Fruit fly (Drosophila melanogaster) whole organism, embryonic: ENCODE results near the gene Arpc4.

ENCODE experiments used
- Antp ChIP-seq: fragments of 200-800 bp; sonication (Bioruptor generic); optimal IDR thresholded peaks from 3 replicates; lab custom pipeline; 2016; ENCODE audit warnings: missing biosample characterization, missing genetic modification characterization
- CG10321 ChIP-seq: fragments of 200-800 bp; sonication (Bioruptor generic); IDR thresholded peaks from 2 replicates; pipeline ENCODE4 v1.3.6; 2022; ENCODE audit warnings: missing biosample characterization, missing genetic modification characterization
- CG11093 ChIP-seq: fragments of 200-800 bp; sonication (Bioruptor generic); IDR thresholded peaks from 3 replicates; pipeline ENCODE4 v1.3.6; 2022; ENCODE audit warnings: missing biosample characterization, missing genetic modification characterization
- CG11560 ChIP-seq: fragments of 200-800 bp; sonication (Bioruptor generic); IDR thresholded peaks from 3 replicates; pipeline ENCODE4 v1.3.6; 2022; ENCODE audit warnings: missing biosample characterization, missing genetic modification characterization
- CG12744 ChIP-seq: fragments of 200-800 bp; sonication (Bioruptor generic); optimal IDR thresholded peaks from 2 replicates; lab custom pipeline; 2016; ENCODE audit warnings: missing biosample characterization, missing genetic modification characterization
- CG12769 ChIP-seq: fragments of 200-800 bp; sonication (Bioruptor generic); optimal IDR thresholded peaks from 2 replicates; lab custom pipeline; 2019; ENCODE audit warnings: missing biosample characterization, mild to moderate bottlenecking, missing genetic modification characterization, moderate library complexity
- CG13424 ChIP-seq: fragments of 200-800 bp; sonication (Bioruptor generic); optimal IDR thresholded peaks from 2 replicates; lab custom pipeline; 2019; ENCODE audit warnings: missing biosample characterization, mild to moderate bottlenecking, missing genetic modification characterization, moderate library complexity
- CG13894 ChIP-seq: fragments of 200-800 bp; sonication (Bioruptor generic); optimal IDR thresholded peaks from 3 replicates; lab custom pipeline; 2018; ENCODE audit warnings: missing biosample characterization, mild to moderate bottlenecking, missing genetic modification characterization, moderate library complexity
- CG15514 ChIP-seq: fragments of 200-800 bp; sonication (Bioruptor generic); optimal IDR thresholded peaks from 3 replicates; lab custom pipeline; 2017; ENCODE audit warnings: missing biosample characterization, missing genetic modification characterization, mild to moderate bottlenecking, moderate library complexity, missing genetic modification reagents
- CG1602 ChIP-seq: fragments of 200-800 bp; sonication (Bioruptor generic); optimal IDR thresholded peaks from 3 replicates; lab custom pipeline; 2016; ENCODE audit warnings: missing biosample characterization, missing genetic modification characterization
- CG17385 ChIP-seq: fragments of 200-800 bp; sonication (Bioruptor generic); optimal IDR thresholded peaks from 3 replicates; lab custom pipeline; 2018; ENCODE audit warnings: missing biosample characterization, mild to moderate bottlenecking, missing genetic modification characterization
- CG18599 ChIP-seq: fragments of 200-800 bp; sonication (Bioruptor generic); optimal IDR thresholded peaks from 3 replicates; lab custom pipeline; 2017; ENCODE audit warnings: missing biosample characterization, missing genetic modification characterization, mild to moderate bottlenecking, moderate library complexity, missing genetic modification reagents
- CG2120 ChIP-seq: fragments of 200-800 bp; sonication (Bioruptor generic); optimal IDR thresholded peaks from 3 replicates; lab custom pipeline; 2016; ENCODE audit warnings: missing biosample characterization, missing genetic modification characterization
- CG30403 ChIP-seq: fragments of 200-800 bp; sonication (Bioruptor generic); optimal IDR thresholded peaks from 3 replicates; lab custom pipeline; 2016; ENCODE audit warnings: missing biosample characterization, missing genetic modification characterization
- CG4730 ChIP-seq: fragments of 200-800 bp; sonication (Bioruptor generic); IDR thresholded peaks from 2 replicates; pipeline ENCODE4 v1.3.6; 2022; ENCODE audit warnings: missing biosample characterization, missing genetic modification characterization
- CG6813 ChIP-seq: fragments of 200-800 bp; sonication (Bioruptor generic); optimal IDR thresholded peaks from 2 replicates; lab custom pipeline; 2017; ENCODE audit warnings: missing biosample characterization, missing genetic modification characterization, mild to moderate bottlenecking, moderate library complexity, missing genetic modification reagents
- CG7839 ChIP-seq: fragments of 200-800 bp; sonication (Bioruptor generic); optimal IDR thresholded peaks from 3 replicates; lab custom pipeline; 2018; ENCODE audit warnings: missing biosample characterization, mild to moderate bottlenecking, missing genetic modification characterization, moderate library complexity
- CG8924 ChIP-seq: fragments of 200-800 bp; optimal IDR thresholded peaks from 3 replicates; lab custom pipeline; 2019; ENCODE audit warnings: missing biosample characterization, mild to moderate bottlenecking, missing genetic modification characterization, moderate library complexity
- Deaf1 ChIP-seq: fragments of 200-800 bp; optimal IDR thresholded peaks from 3 replicates; lab custom pipeline; 2019; ENCODE audit warnings: missing biosample characterization, mild to moderate bottlenecking, missing genetic modification characterization, moderate library complexity
- Dll ChIP-seq: fragments of 200-800 bp; sonication (Bioruptor generic); IDR thresholded peaks from 4 replicates; pipeline ENCODE4 v1.3.6; 2022; ENCODE audit warnings: missing biosample characterization, missing genetic modification characterization; ENCODE audit not compliant: partially characterized antibody
- HLH3B ChIP-seq: fragments of 200-800 bp; sonication (Bioruptor generic); IDR thresholded peaks from 2 replicates; pipeline ENCODE4 v1.3.6; 2022; ENCODE audit warnings: missing biosample characterization, missing genetic modification characterization
- MBD-R2 ChIP-seq: fragments of 200-800 bp; sonication (Bioruptor generic); IDR thresholded peaks from 2 replicates; pipeline ENCODE4 v1.3.6; 2022; ENCODE audit warnings: missing biosample characterization, missing genetic modification characterization
- NC2α ChIP-seq: fragments of 200-800 bp; sonication (Bioruptor generic); optimal IDR thresholded peaks from 2 replicates; lab custom pipeline; 2016; ENCODE audit warnings: missing biosample characterization, missing genetic modification characterization
- Opbp ChIP-seq: fragments of 200-800 bp; sonication (Bioruptor generic); IDR thresholded peaks from 3 replicates; pipeline ENCODE4 v1.3.6; 2022; ENCODE audit warnings: missing biosample characterization, missing genetic modification characterization; ENCODE audit not compliant: partially characterized antibody
- Side ChIP-seq: fragments of 200-800 bp; sonication (Bioruptor generic); optimal IDR thresholded peaks from 2 replicates; lab custom pipeline; 2016; ENCODE audit warnings: missing biosample characterization, missing genetic modification characterization
- Ssrp ChIP-seq: fragments of 200-800 bp; sonication (Bioruptor generic); optimal IDR thresholded peaks from 2 replicates; lab custom pipeline; 2018; ENCODE audit warnings: missing biosample characterization, mild to moderate bottlenecking, missing genetic modification characterization, moderate library complexity
- Stat92E ChIP-seq, 3 experiments: fragments of >200 bp in 2 of 3; fragments of 200-800 bp in 1 of 3; sonication (Bioruptor generic) in 1 of 3; optimal IDR thresholded peaks; 2 replicates each; lab custom pipeline; 2017 to 2019; ENCODE audit warnings: missing biosample characterization in 3 of 3, missing genetic modification characterization in 3 of 3, mild to moderate bottlenecking in 1 of 3, moderate library complexity in 1 of 3
- YL-1 ChIP-seq: fragments of 200-800 bp; sonication (Bioruptor generic); optimal IDR thresholded peaks from 3 replicates; lab custom pipeline; 2017; ENCODE audit warnings: missing biosample characterization, mild to moderate bottlenecking, missing genetic modification characterization
- abd-A ChIP-seq: fragments of 200-800 bp; sonication (Bioruptor generic); optimal IDR thresholded peaks from 3 replicates; lab custom pipeline; 2019; ENCODE audit warnings: missing biosample characterization, mild to moderate bottlenecking, missing genetic modification characterization, moderate library complexity
- bcd ChIP-seq: fragments of 200-800 bp; sonication (Bioruptor generic); optimal IDR thresholded peaks from 2 replicates; lab custom pipeline; 2017; ENCODE audit warnings: missing biosample characterization, mild to moderate bottlenecking, missing genetic modification characterization
- chif ChIP-seq, 2 experiments: fragments of 200-800 bp; sonication (Bioruptor generic); optimal IDR thresholded peaks; 3 replicates each; lab custom pipeline; 2016; ENCODE audit warnings: missing biosample characterization in 2 of 2, missing genetic modification characterization in 2 of 2
- fd64A ChIP-seq: fragments of 200-800 bp; sonication (Bioruptor generic); optimal IDR thresholded peaks from 3 replicates; lab custom pipeline; 2018; ENCODE audit warnings: missing biosample characterization, mild to moderate bottlenecking, missing genetic modification characterization
- ftz-f1 ChIP-seq: fragments of 200-800 bp; sonication (Bioruptor generic); optimal IDR thresholded peaks from 2 replicates; lab custom pipeline; 2016; ENCODE audit warnings: missing biosample characterization, missing genetic modification characterization
- gem ChIP-seq: fragments of 200-800 bp; sonication (Bioruptor generic); optimal IDR thresholded peaks from 2 replicates; lab custom pipeline; 2019; ENCODE audit warnings: missing biosample characterization, mild to moderate bottlenecking, missing genetic modification characterization, moderate library complexity
- gfzf ChIP-seq: fragments of 200-800 bp; sonication (Bioruptor generic); optimal IDR thresholded peaks from 2 replicates; lab custom pipeline; 2016; ENCODE audit warnings: missing biosample characterization, mild to moderate bottlenecking, missing genetic modification characterization, moderate library complexity
- gro ChIP-seq: fragments of 200-800 bp; sonication (Bioruptor generic); optimal IDR thresholded peaks from 2 replicates; lab custom pipeline; 2016; ENCODE audit warnings: missing biosample characterization, missing genetic modification characterization
- ham ChIP-seq: fragments of 200-800 bp; sonication (Bioruptor generic); IDR thresholded peaks from 2 replicates; pipeline ENCODE4 v1.3.6; 2022; ENCODE audit warnings: missing biosample characterization, missing genetic modification characterization
- hb ChIP-seq: fragments of 200-800 bp; sonication (Bioruptor generic); IDR thresholded peaks from 3 replicates; pipeline ENCODE4 v1.3.6; 2022; ENCODE audit warnings: missing biosample characterization, missing genetic modification characterization; ENCODE audit not compliant: partially characterized antibody
- hbn ChIP-seq: fragments of 200-800 bp; sonication (Bioruptor generic); IDR thresholded peaks from 2 replicates; pipeline ENCODE4 v1.3.6; 2022; ENCODE audit warnings: missing biosample characterization, missing genetic modification characterization; ENCODE audit not compliant: partially characterized antibody
- her ChIP-seq: fragments of 200-800 bp; sonication (Bioruptor generic); optimal IDR thresholded peaks from 2 replicates; lab custom pipeline; 2016; ENCODE audit warnings: missing biosample characterization, missing genetic modification characterization
- jigr1 ChIP-seq: fragments of 200-800 bp; sonication (Bioruptor generic); IDR thresholded peaks from 3 replicates; pipeline ENCODE4 v1.3.6; 2022; ENCODE audit warnings: missing biosample characterization, missing genetic modification characterization
- ken ChIP-seq: fragments of 200-800 bp; sonication (Bioruptor generic); IDR thresholded peaks from 3 replicates; pipeline ENCODE4 v1.3.6; 2022; ENCODE audit warnings: missing biosample characterization, missing genetic modification characterization
- klu ChIP-seq: fragments of 200-800 bp; sonication (Bioruptor generic); IDR thresholded peaks from 2 replicates; pipeline ENCODE4 v1.3.6; 2022; ENCODE audit warnings: missing biosample characterization, missing genetic modification characterization
- lab ChIP-seq: fragments of 200-800 bp; sonication (Bioruptor generic); optimal IDR thresholded peaks from 3 replicates; lab custom pipeline; 2017; ENCODE audit warnings: missing biosample characterization, missing genetic modification characterization, mild to moderate bottlenecking, moderate library complexity, missing genetic modification reagents
- oc ChIP-seq: fragments of 200-800 bp; sonication (Bioruptor generic); optimal IDR thresholded peaks from 2 replicates; lab custom pipeline; 2018; ENCODE audit warnings: missing biosample characterization, mild to moderate bottlenecking, missing genetic modification characterization, moderate library complexity
- pros ChIP-seq: fragments of 200-800 bp; sonication (Bioruptor generic); optimal IDR thresholded peaks from 3 replicates; lab custom pipeline; 2019; ENCODE audit warnings: missing biosample characterization, mild to moderate bottlenecking, missing genetic modification characterization, moderate library complexity
- pum ChIP-seq: fragments of 200-800 bp; sonication (Bioruptor generic); optimal IDR thresholded peaks from 2 replicates; lab custom pipeline; 2016; ENCODE audit warnings: missing biosample characterization, missing genetic modification characterization
- ranshi ChIP-seq: fragments of 200-800 bp; sonication (Bioruptor generic); IDR thresholded peaks from 2 replicates; pipeline ENCODE4 v1.3.6; 2022; ENCODE audit warnings: missing biosample characterization, missing genetic modification characterization
- sug ChIP-seq: fragments of 200-800 bp; optimal IDR thresholded peaks from 2 replicates; lab custom pipeline; 2019; ENCODE audit warnings: missing biosample characterization, mild to moderate bottlenecking, missing genetic modification characterization, moderate library complexity
- tgo ChIP-seq: fragments of 200-800 bp; sonication (Bioruptor generic); IDR thresholded peaks from 3 replicates; pipeline ENCODE4 v1.3.6; 2022; ENCODE audit warnings: missing biosample characterization, missing genetic modification characterization
- z ChIP-seq: fragments of 200-800 bp; sonication (Bioruptor generic); IDR thresholded peaks from 3 replicates; pipeline ENCODE4 v1.3.6; 2022; ENCODE audit warnings: missing biosample characterization, missing genetic modification characterization

Gene Arpc4

dm6 chr2L:6124815-6125214 is at the start of gene Arpc4 (continued):
- TF ChIP-seq CG11560 (tag; lab: Robert Waterston, UW) (no peak), z (GFP tag; lab: Robert Waterston, UW) (no peak), CG4730 (peak; percentile 49), CG30403 (peak; percentile 70), CG8924 (tag; lab: Kevin White, UChicago) (peak; percentile 55), hb (GFP tag; lab: Robert Waterston, UW) (no peak), lab (GFP tag; lab: Kevin White, UChicago) (peak; percentile 57), sug (tag; lab: Kevin White, UChicago) (no peak), CG6813 (GFP tag; lab: Kevin White, UChicago) (no peak), her (GFP tag; lab: Kevin White, UChicago) (peak; percentile 22), CG17385 (peak; percentile 4), Antp (GFP tag; lab: Kevin White, UChicago) (peak; percentile 34), gem (tag; lab: Kevin White, UChicago) (peak; percentile 76), chif (GFP tag; optimal IDR thresholded peaks at IDR 0.05; lab: Kevin White, UChicago) (peak in 1 of 2 experiments; percentile 65), tgo (GFP tag; lab: Robert Waterston, UW) (peak; percentile 74; the same call in 2 of the 3 replicates), YL-1 (GFP tag; lab: Kevin White, UChicago) (peak; percentile 44), hbn (GFP tag; lab: Robert Waterston, UW) (no peak), CG10321 (no peak), MBD-R2 (GFP tag; lab: Robert Waterston, UW) (peak; percentile 70), CG7839 (tag; lab: Kevin White, UChicago) (peak; percentile 57), gfzf (GFP tag; lab: Kevin White, UChicago) (peak; percentile 80), fd64A (no peak), ken (GFP tag; lab: Robert Waterston, UW) (peak; percentile 85), CG13424 (tag; lab: Kevin White, UChicago) (peak; percentile 61), CG15514 (GFP tag; lab: Kevin White, UChicago) (peak; percentile 69), pum (GFP tag; lab: Kevin White, UChicago) (peak; percentile 51), Stat92E (GFP tag; optimal IDR thresholded peaks at IDR 0.05; lab: Kevin White, UChicago) (no peak), ham (GFP tag; lab: Robert Waterston, UW) (no peak), CG12744 (GFP tag; lab: Kevin White, UChicago) (peak; percentile 2), jigr1 (GFP tag; lab: Robert Waterston, UW) (peak; percentile 46; the same call in 1 of the 3 replicates), Ssrp (tag; lab: Kevin White, UChicago) (peak; percentile 41), gro (GFP tag; lab: Kevin White, UChicago) (no peak), HLH3B (GFP tag; lab: Robert Waterston, UW) (peak; percentile 66), klu (peak; percentile 63), CG1602 (GFP tag; lab: Kevin White, UChicago) (peak; percentile 53), bcd (GFP tag; lab: Kevin White, UChicago) (no peak)

DNA sequence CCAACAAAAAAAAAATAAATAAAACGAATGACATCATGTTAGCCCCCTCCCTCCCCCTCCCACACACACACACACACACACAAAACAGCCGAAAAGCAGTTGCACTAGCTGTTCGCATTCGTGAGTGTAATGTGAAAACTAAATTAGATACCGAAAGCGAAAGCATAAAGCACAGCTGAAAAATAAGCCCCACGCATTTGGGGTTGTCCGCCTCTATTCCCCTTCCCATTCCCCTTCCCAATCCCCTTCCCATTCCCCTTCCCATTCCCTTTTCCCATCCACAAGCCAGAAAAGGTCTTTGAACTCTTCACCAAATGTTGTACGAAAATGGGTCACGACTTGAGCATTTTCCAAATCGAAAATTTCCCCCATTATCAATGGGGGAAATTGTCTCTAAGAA is 49.6 kb upstream of the Arpc4 start:
- TF ChIP-seq CG18599 (GFP tag; lab: Kevin White, UChicago): peak; percentile 28
- peak; percentile 90 for TF ChIP-seq pros (GFP tag; lab: Kevin White, UChicago)
- TF ChIP-seq ftz-f1 (GFP tag; lab: Kevin White, UChicago): no peak
- TF ChIP-seq Side (GFP tag; lab: Kevin White, UChicago): no peak
- 0 out of 4 replicates have a peak, but pooled peaks have one; percentile 13 for TF ChIP-seq Dll (GFP tag; lab: Robert Waterston, UW)
- peak; percentile 48 for TF ChIP-seq Deaf1 (tag; lab: Kevin White, UChicago)
- peak; percentile 94 for TF ChIP-seq abd-A
- peak; percentile 55 for TF ChIP-seq CG13894 (tag; lab: Kevin White, UChicago)
- TF ChIP-seq ranshi: no peak
- no peak for TF ChIP-seq CG11093 (GFP tag; lab: Robert Waterston, UW)
- TF ChIP-seq oc: peak; percentile 63
- TF ChIP-seq CG2120 (GFP tag; lab: Kevin White, UChicago): no peak
- no peak for TF ChIP-seq NC2α (GFP tag; lab: Kevin White, UChicago)
- TF ChIP-seq CG12769 (tag; lab: Kevin White, UChicago): peak; percentile 80
- peak; percentile 43; the same call in 1 of the 3 replicates for TF ChIP-seq Opbp
